Fruit fly (Drosophila melanogaster) S2 (cell line): ENCODE results near the gene CG3857.

Experiments used
- CG8478 ChIP-seq: fragments of >200 bp; optimal IDR thresholded peaks from 2 replicates; lab custom pipeline; 2018
- CTCF ChIP-seq, 2 experiments: fragments of >200 bp; optimal IDR thresholded peaks; 2 replicates each; lab custom pipeline; 2018

DNA sequence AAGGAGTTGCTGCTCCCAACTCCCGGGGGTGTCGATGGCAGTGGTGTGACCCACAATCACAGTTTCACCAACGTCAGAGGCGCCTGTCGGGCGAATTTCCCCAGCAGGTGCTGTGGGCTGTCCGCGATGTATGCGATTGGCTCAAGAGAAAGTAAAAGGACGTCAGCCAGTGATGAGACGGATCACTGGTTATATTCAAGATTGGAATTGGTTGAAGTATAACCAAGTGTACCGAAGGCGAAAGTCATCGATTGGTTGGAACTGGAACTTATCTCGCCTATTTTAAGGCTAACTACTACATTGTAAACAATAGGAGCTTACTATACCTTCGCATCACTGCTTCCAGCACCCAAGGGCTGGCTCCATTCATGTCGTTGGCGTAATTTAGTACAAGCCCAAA, 36.8 kb downstream of the CG3857 start, which contains the start of gene CG32801:
- no peak for TF ChIP-seq CG8478 (lab: Kevin White, UChicago)
- TF ChIP-seq CTCF (optimal IDR thresholded peaks at IDR 0.05; lab: Kevin White, UChicago), result no peak
